Worm (Caenorhabditis elegans) whole organism, L3 larva: ENCODE data around the gene R02D5.9.

Experiments
- ceh-82 ChIP-seq: fragments of 150-350 bp; optimal IDR thresholded peaks from 2 replicates; lab custom pipeline; 2014; ENCODE audit warnings: missing biosample characterization, missing genetic modification characterization
- elt-3 ChIP-seq, 3 experiments: fragments of 150-350 bp in 1 of 3; sonication (generic microtip) in 2 of 3; optimal IDR thresholded peaks; 2 replicates in 2 of 3; 4 replicates in 1 of 3; lab custom pipeline; 2014 to 2017; ENCODE audit warnings: missing biosample characterization in 3 of 3, missing genetic modification characterization in 3 of 3
- fkh-10 ChIP-seq: sonication (generic microtip); optimal IDR thresholded peaks from 2 replicates; lab custom pipeline; 2017; ENCODE audit warnings: missing biosample characterization, missing genetic modification reagents, missing genetic modification characterization
- nhr-237 ChIP-seq: fragments of 150-350 bp; optimal IDR thresholded peaks from 2 replicates; lab custom pipeline; 2014; ENCODE audit warnings: missing biosample characterization, missing genetic modification characterization
- pqm-1 ChIP-seq: fragments of 150-350 bp; optimal IDR thresholded peaks from 2 replicates; lab custom pipeline; 2017; ENCODE audit warnings: missing biosample characterization, missing genetic modification characterization, inconsistent platforms
- sea-2 ChIP-seq: fragments of 150-350 bp; sonication (generic microtip); optimal IDR thresholded peaks from 4 replicates; lab custom pipeline; 2014; ENCODE audit warnings: missing biosample characterization, missing genetic modification reagents, missing genetic modification characterization

The R02D5.9 gene

DNA sequence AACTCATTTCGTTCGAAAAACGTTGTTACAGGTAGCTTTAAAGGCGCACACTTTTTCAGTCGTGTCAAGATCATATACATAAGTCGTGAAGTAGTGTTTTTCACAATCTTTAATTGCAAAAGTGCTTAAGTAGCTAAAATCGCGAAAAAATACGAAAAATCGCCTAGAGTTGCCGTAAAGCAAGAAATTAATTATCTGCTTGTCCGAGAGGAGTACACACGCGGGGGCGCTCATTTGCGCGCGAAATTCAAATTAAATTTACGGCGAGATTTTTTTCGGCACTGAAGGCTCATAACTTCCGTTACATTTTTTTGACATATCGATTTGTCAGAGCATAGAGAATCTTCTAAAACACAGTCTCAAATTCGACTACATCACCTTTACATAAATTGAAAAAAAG lies 50.8 kb downstream of the R02D5.9 start:
- TF ChIP-seq pqm-1, result no peak
- TF ChIP-seq fkh-10 (GFP tag; lab: Kevin White, UChicago), result no peak
- no peak for TF ChIP-seq sea-2
- TF ChIP-seq ceh-82 (tag; lab: Kevin White, UChicago), result no peak
- TF ChIP-seq nhr-237 (tag; lab: Kevin White, UChicago), result no peak
- TF ChIP-seq elt-3 (tag; optimal IDR thresholded peaks at IDR 0.05; lab: Kevin White, UChicago), result no peak
